Worm (Caenorhabditis elegans) whole organism, late embryonic: ENCODE results near the gene K04A8.1.

Experiments used
- F13H6.1 ChIP-seq: sonication (generic microtip); optimal IDR thresholded peaks from 2 replicates; lab custom pipeline; 2016; ENCODE audit warnings: missing genetic modification characterization, missing compliant biosample characterization
- ama-1 ChIP-seq: fragments of 150-350 bp; optimal IDR thresholded peaks from 2 replicates; lab custom pipeline; 2014
- odd-2 ChIP-seq: sonication (generic microtip); optimal IDR thresholded peaks from 2 replicates; lab custom pipeline; 2017; ENCODE audit warnings: antibody characterized with exemption, mild to moderate bottlenecking, missing genetic modification characterization, missing compliant biosample characterization
- pag-3 ChIP-seq: sonication (generic microtip); optimal IDR thresholded peaks from 2 replicates; lab custom pipeline; 2016; ENCODE audit warnings: missing compliant biosample characterization, missing genetic modification characterization, borderline replicate concordance
- pha-4 ChIP-seq: fragments of 150-350 bp; optimal IDR thresholded peaks from 2 replicates; lab custom pipeline; 2018; ENCODE audit warnings: missing biosample characterization, missing genetic modification reagents, missing genetic modification characterization
- rnt-1 ChIP-seq: sonication (generic microtip); optimal IDR thresholded peaks from 2 replicates; lab custom pipeline; 2016; ENCODE audit warnings: missing genetic modification characterization, missing compliant biosample characterization
- sdc-2 ChIP-seq: sonication (generic microtip); optimal IDR thresholded peaks from 2 replicates; lab custom pipeline; 2016; ENCODE audit warnings: missing genotype, missing genetic modification characterization, missing compliant biosample characterization

- TF ChIP-seq sdc-2 (tag; lab: Kevin White, UChicago) (no peak), ama-1 (no peak), pha-4 (tag; lab: Kevin White, UChicago) (no peak), F13H6.1 (no peak), rnt-1 (no peak), odd-2 (tag; lab: Kevin White, UChicago) (no peak), pag-3 (tag; lab: Kevin White, UChicago) (no peak)
Observed at ce11 chrV:6522879-6523497, 43.1 kb upstream of the K04A8.1 start.
